Fruit fly (Drosophila melanogaster) whole organism, adult: Measurements from ENCODE around the gene Atg3.
A peak's percentile ranks its signal among the peaks of the same experiment; 100 is the strongest.

Experiments
- CG11617 ChIP-seq: fragments of 200-800 bp; sonication (Bioruptor generic); optimal IDR thresholded peaks from 2 replicates; lab custom pipeline; 2017; ENCODE audit warnings: mild to moderate bottlenecking, missing biosample characterization, missing genetic modification reagents, missing genetic modification characterization
- CG12768 ChIP-seq: fragments of 200-800 bp; sonication (Bioruptor generic); optimal IDR thresholded peaks from 2 replicates; lab custom pipeline; 2017; ENCODE audit warnings: missing biosample characterization, missing genetic modification characterization, mild to moderate bottlenecking, moderate library complexity, missing genetic modification reagents
- CG14711 ChIP-seq: fragments of 200-800 bp; sonication (Bioruptor generic); optimal IDR thresholded peaks from 2 replicates; lab custom pipeline; 2018; ENCODE audit warnings: missing biosample characterization, mild to moderate bottlenecking, missing genetic modification characterization, moderate library complexity
- CG1620 ChIP-seq: fragments of 200-800 bp; sonication (Bioruptor generic); optimal IDR thresholded peaks from 2 replicates; lab custom pipeline; 2016; ENCODE audit warnings: missing biosample characterization, missing genetic modification characterization
- CG33017 ChIP-seq: fragments of 200-800 bp; sonication (Bioruptor generic); optimal IDR thresholded peaks from 2 replicates; lab custom pipeline; 2018; ENCODE audit warnings: missing biosample characterization, mild to moderate bottlenecking, missing genetic modification characterization, moderate library complexity
- CG5204 ChIP-seq: fragments of 200-800 bp; sonication (Bioruptor generic); optimal IDR thresholded peaks from 2 replicates; lab custom pipeline; 2016; ENCODE audit warnings: missing biosample characterization, missing genetic modification characterization
- CG7045 ChIP-seq: fragments of 200-800 bp; sonication (Bioruptor generic); optimal IDR thresholded peaks from 2 replicates; lab custom pipeline; 2017; ENCODE audit warnings: missing biosample characterization, mild to moderate bottlenecking, missing genetic modification characterization
- CG7101 ChIP-seq: fragments of 200-800 bp; sonication (Bioruptor generic); optimal IDR thresholded peaks from 2 replicates; lab custom pipeline; 2018; ENCODE audit warnings: missing biosample characterization, mild to moderate bottlenecking, missing genetic modification characterization, moderate library complexity
- Clk ChIP-seq: fragments of 200-800 bp; sonication (Bioruptor generic); optimal IDR thresholded peaks from 2 replicates; lab custom pipeline; 2017; ENCODE audit warnings: missing biosample characterization, missing genetic modification characterization
- Crg-1 ChIP-seq: fragments of 200-800 bp; sonication (Bioruptor generic); optimal IDR thresholded peaks from 2 replicates; lab custom pipeline; 2016; ENCODE audit warnings: missing biosample characterization, missing genetic modification characterization
- Hr96 ChIP-seq: fragments of 200-800 bp; sonication (Bioruptor generic); optimal IDR thresholded peaks from 2 replicates; lab custom pipeline; 2016; ENCODE audit warnings: missing biosample characterization, missing genetic modification characterization
- Mnt ChIP-seq: fragments of 200-800 bp; sonication (Bioruptor generic); optimal IDR thresholded peaks from 2 replicates; lab custom pipeline; 2016; ENCODE audit warnings: missing biosample characterization, mild to moderate bottlenecking, missing genetic modification characterization
- bab1 ChIP-seq: fragments of 200-800 bp; sonication (Bioruptor generic); optimal IDR thresholded peaks from 3 replicates; lab custom pipeline; 2019; ENCODE audit warnings: missing biosample characterization, mild to moderate bottlenecking, missing genetic modification characterization, moderate library complexity
- cic ChIP-seq: fragments of 200-800 bp; sonication (Bioruptor generic); optimal IDR thresholded peaks from 2 replicates; lab custom pipeline; 2017; ENCODE audit warnings: missing biosample characterization, mild to moderate bottlenecking, missing genetic modification characterization, moderate library complexity
- cnc ChIP-seq, 2 experiments: fragments of >200 bp; optimal IDR thresholded peaks; 2 replicates each; lab custom pipeline; 2017
- kay ChIP-seq: fragments of 200-800 bp; sonication (Bioruptor generic); peaks from one replicate; lab custom pipeline; 2016; ENCODE audit warnings: missing biosample characterization, missing genetic modification characterization, borderline replicate concordance
- ovo ChIP-seq: fragments of 200-800 bp; sonication (Bioruptor generic); optimal IDR thresholded peaks from 2 replicates; lab custom pipeline; 2016; ENCODE audit warnings: missing biosample characterization, missing genetic modification characterization
- pad ChIP-seq: fragments of 200-800 bp; sonication (Bioruptor generic); optimal IDR thresholded peaks from 3 replicates; lab custom pipeline; 2017; ENCODE audit warnings: missing biosample characterization, missing genetic modification characterization, mild to moderate bottlenecking, moderate library complexity, missing genetic modification reagents
- tj ChIP-seq: fragments of 200-800 bp; sonication (Bioruptor generic); optimal IDR thresholded peaks from 3 replicates; lab custom pipeline; 2017; ENCODE audit warnings: missing biosample characterization, mild to moderate bottlenecking, missing genetic modification characterization, moderate library complexity
- toe ChIP-seq: fragments of 200-800 bp; sonication (Bioruptor generic); optimal IDR thresholded peaks from 2 replicates; lab custom pipeline; 2016; ENCODE audit warnings: missing biosample characterization, missing genetic modification characterization

Gene Atg3

DNA sequence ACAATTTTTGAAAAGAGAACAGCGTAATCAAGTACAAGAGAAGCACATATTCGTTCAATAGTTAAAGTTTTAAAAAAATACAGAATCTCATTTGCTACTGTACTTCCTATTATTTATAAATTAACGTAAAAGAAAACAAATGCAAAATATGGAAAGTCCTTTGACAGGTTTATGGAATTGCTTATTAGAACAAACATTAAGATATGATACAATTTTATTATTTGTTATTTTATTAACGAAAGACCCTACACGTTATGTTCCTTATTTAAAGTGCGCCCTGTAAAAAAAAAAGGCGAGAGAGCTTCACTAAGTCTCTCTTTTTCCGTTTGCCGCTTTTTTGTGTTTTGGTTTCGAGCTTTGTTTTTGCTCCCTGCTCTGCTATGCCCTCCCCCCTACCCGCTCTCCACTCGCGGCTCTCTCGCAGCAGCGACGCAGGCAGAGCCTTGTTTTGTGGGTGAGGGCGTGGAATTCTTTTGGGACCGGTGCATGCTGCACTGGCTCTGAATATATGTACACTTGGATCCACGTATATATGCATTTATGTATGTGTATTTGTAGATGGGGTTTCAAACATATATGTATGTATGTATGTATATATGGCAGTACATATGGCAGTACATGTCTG, 12.0 kb downstream of the Atg3 start:
- no peak for TF ChIP-seq bab1
- peak; percentile 80 for TF ChIP-seq kay (GFP tag; lab: Kevin White, UChicago)

DNA sequence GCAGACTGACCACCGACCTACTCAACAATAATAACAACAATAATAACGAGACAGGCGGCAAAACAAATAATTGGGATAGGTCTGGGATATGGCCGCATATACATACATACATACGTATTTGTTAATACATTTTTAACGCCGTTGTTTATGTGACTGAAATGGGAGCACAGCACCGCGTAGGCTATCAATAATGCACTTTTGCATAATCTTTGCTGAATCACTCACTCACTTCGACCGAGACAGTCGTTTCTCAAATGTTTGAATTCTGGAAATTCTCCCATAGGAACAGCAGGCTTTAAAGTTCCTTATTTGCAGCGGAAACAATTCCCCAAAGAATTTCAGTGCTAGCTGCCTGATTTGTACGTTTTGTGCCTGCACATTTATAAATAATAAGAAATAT, 13.2 kb downstream of the Atg3 start:
- TF ChIP-seq Mnt, result no peak
- TF ChIP-seq Clk (GFP tag; lab: Kevin White, UChicago), result no peak
- no peak for TF ChIP-seq CG1620 (GFP tag; lab: Kevin White, UChicago)
- TF ChIP-seq Crg-1, result no peak
- no peak for TF ChIP-seq CG14711 (tag; lab: Kevin White, UChicago)
- TF ChIP-seq CG7045 (GFP tag; lab: Kevin White, UChicago), result no peak
- TF ChIP-seq CG5204 (GFP tag; lab: Kevin White, UChicago), result no peak
- TF ChIP-seq tj (GFP tag; lab: Kevin White, UChicago), result peak; percentile 56
- TF ChIP-seq cic (GFP tag; lab: Kevin White, UChicago), result no peak
- TF ChIP-seq ovo (GFP tag; lab: Kevin White, UChicago), result no peak
- TF ChIP-seq pad, result no peak
- TF ChIP-seq bab1, result peak; percentile 2
- TF ChIP-seq cnc (optimal IDR thresholded peaks at IDR 0.05; lab: Kevin White, UChicago), result no peak
- no peak for TF ChIP-seq CG7101
- TF ChIP-seq kay (GFP tag; lab: Kevin White, UChicago), result no peak
- no peak for TF ChIP-seq CG11617
- TF ChIP-seq CG33017 (tag; lab: Kevin White, UChicago), result no peak
- TF ChIP-seq toe (GFP tag; lab: Kevin White, UChicago), result no peak

DNA sequence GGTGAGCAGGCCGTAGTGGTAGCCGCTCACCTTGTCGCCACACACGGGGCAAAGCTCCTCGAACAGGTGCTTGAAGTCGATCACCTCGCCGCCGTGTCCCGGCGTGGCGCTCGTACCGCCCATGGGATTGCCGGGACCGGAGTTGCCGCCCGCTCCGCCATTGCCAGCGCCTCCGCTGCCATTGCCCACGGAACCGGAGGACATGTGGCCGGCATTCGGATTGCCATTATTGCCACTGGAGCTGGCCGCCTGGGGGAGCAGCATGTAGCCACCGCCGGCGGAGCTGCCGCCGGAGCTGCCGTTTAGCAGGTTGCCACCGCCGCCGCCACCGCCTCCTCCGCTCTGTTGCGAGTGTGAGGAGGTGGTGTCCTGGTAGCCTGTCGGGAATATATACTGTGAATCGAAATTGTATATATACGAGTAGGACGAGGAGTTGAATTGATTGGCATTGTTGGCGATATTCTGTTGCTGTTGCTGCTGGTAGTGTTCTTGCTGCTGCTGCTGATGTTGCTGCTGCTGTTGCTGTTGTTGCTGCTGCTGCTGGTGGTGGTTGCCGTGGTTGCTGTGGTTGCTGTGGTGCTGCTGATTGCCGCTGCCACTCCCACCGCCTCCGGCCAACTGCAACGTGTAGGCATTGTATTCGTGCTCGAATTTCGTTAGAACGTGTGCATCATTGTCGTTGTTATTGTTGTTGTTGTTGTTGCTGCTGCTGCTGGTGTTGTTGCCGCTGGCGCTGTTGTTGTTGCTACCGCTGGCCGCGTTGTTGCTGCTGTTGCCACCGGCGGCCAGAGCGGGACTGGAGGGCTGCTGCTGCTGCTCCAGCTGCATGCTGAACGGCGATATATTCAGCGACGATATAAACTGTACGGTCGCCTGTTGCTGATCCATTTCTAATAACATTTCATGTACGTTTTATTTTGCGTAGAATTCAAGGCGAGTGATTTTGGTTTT, 15.3 kb downstream of the Atg3 start:
- TF ChIP-seq CG14711 (tag; lab: Kevin White, UChicago) (no peak), CG5204 (GFP tag; lab: Kevin White, UChicago) (no peak), Mnt (no peak), CG12768 (GFP tag; lab: Kevin White, UChicago) (no peak), toe (GFP tag; lab: Kevin White, UChicago) (no peak), Crg-1 (no peak), Hr96 (GFP tag; lab: Kevin White, UChicago) (no peak), CG11617 (no peak)

DNA sequence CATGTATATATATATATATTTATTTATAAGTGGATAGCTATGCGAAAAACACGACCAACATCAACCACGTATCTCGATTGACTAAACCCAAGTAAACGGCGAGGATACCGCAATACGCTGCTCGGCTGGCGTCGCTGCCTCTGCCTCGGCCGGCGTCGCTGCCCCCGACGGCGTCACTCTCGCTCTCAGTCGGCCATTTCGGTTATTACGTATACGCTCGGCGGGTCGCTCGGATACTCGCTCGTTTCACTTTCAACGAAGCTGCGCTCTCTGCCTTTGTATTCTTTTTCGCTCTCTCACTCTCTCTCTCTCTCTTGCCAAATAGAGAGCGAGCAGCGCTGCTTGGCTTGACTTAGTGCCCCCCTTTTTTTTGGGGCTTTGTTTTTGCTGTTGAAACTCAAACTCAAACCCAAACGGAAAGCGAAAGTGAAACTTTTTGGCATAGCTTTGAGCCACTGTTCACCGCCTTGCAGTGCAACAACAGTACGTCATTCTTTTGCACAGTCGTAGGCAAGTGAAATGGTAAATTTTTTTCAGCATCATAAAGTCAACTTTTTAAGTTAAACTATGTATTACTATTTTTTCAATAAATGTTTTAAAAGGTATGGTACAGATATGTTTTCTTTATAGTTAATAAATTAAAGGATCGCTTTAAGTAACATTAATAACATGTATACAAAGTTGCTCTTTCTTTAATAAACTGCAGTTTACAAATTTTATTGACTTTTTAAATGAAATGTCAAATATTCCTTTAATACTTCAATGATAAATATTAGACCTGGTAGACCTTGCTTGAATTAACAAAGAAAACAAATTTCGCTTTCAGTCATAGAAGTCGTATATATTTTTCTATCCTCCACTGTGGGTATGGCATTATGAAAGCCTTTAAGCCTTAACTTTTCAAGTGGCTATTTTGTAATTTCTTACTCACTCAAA, 17.4 kb downstream of the Atg3 start:
- TF ChIP-seq pad (no peak), bab1 (peak; percentile 29), ovo (GFP tag; lab: Kevin White, UChicago) (no peak), CG7045 (GFP tag; lab: Kevin White, UChicago) (peak; percentile 43), CG1620 (GFP tag; lab: Kevin White, UChicago) (no peak), cnc (optimal IDR thresholded peaks at IDR 0.05; lab: Kevin White, UChicago) (no peak), CG5204 (GFP tag; lab: Kevin White, UChicago) (no peak), CG12768 (GFP tag; lab: Kevin White, UChicago) (no peak), tj (GFP tag; lab: Kevin White, UChicago) (peak; percentile 20), CG11617 (no peak), CG14711 (tag; lab: Kevin White, UChicago) (no peak), Clk (GFP tag; lab: Kevin White, UChicago) (no peak), kay (GFP tag; lab: Kevin White, UChicago) (no peak), Mnt (peak; percentile 13), cic (GFP tag; lab: Kevin White, UChicago) (no peak), CG33017 (tag; lab: Kevin White, UChicago) (no peak), Hr96 (GFP tag; lab: Kevin White, UChicago) (no peak), toe (GFP tag; lab: Kevin White, UChicago) (no peak), Crg-1 (no peak), CG7101 (no peak)

DNA sequence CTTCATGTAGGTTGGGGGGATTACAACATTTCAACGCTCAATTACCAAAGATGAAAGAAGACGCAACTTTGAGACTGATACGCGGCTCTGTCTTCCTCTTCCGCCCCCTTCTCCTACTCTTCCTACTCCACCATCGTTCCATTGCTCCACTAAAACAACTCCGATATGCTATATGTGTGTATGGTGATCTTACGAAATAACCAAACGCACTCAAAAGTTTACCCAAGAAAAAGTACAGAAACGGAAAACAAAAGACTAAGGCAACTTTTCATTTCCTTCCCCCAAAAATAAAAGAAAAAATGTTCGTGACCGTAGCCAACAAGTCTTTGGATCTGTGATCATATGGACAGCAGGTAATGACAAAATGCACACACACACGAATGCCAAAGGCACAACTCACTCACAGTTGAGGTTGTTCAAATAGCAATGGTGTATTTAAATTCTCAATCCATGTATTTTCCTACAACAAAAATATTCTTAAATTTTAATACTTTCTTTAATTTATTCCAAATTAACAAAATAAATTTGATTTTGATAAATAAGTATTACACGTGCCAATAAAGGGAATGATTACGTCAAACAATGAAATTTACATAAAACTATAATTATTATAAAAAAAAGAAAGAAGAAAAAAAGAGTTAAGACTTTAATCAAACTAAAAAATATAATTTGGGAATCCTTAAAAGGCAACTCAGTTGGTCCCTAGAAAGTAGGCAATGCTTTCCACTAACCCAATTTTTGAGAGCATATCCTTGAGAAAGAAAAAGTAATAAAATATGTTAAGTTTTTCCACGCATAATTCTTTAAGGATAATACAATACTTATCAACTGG, 19.7 kb downstream of the Atg3 start:
- TF ChIP-seq CG12768 (GFP tag; lab: Kevin White, UChicago) (no peak), Hr96 (GFP tag; lab: Kevin White, UChicago) (no peak), CG14711 (tag; lab: Kevin White, UChicago) (no peak), CG33017 (tag; lab: Kevin White, UChicago) (no peak), Crg-1 (no peak), pad (no peak), toe (GFP tag; lab: Kevin White, UChicago) (no peak), Mnt (no peak), CG7101 (no peak), bab1 (no peak), kay (GFP tag; lab: Kevin White, UChicago) (no peak), ovo (GFP tag; lab: Kevin White, UChicago) (no peak), cic (GFP tag; lab: Kevin White, UChicago) (no peak), Clk (GFP tag; lab: Kevin White, UChicago) (no peak)
